Worm (Caenorhabditis elegans) whole organism, late embryonic: ENCODE data around the gene clec-48.

ENCODE experiments used
- C08G9.2 ChIP-seq: sonication (generic microtip); optimal IDR thresholded peaks from 2 replicates; lab custom pipeline; 2016; ENCODE audit warnings: mild to moderate bottlenecking, missing genetic modification characterization, moderate library complexity, missing compliant biosample characterization
- F13H6.1 ChIP-seq: sonication (generic microtip); optimal IDR thresholded peaks from 2 replicates; lab custom pipeline; 2016; ENCODE audit warnings: missing genetic modification characterization, missing compliant biosample characterization
- K02D7.2 ChIP-seq: sonication (generic microtip); optimal IDR thresholded peaks from 2 replicates; lab custom pipeline; 2017; ENCODE audit warnings: mild to moderate bottlenecking, missing genetic modification characterization, missing compliant biosample characterization
- K09A11.1 ChIP-seq: sonication (generic microtip); optimal IDR thresholded peaks from 2 replicates; lab custom pipeline; 2017; ENCODE audit warnings: antibody characterized with exemption, mild to moderate bottlenecking, missing genetic modification characterization, missing compliant biosample characterization; ENCODE audit not compliant: insufficient read depth
- Y22D7AL.16 ChIP-seq: sonication (generic microtip); optimal IDR thresholded peaks from 2 replicates; lab custom pipeline; 2016; ENCODE audit warnings: missing genetic modification characterization, missing compliant biosample characterization
- ama-1 ChIP-seq: fragments of 150-350 bp; optimal IDR thresholded peaks from 2 replicates; lab custom pipeline; 2014
- ceh-14 ChIP-seq: sonication (generic microtip); optimal IDR thresholded peaks from 2 replicates; lab custom pipeline; 2016; ENCODE audit warnings: missing genotype, missing genetic modification characterization, missing compliant biosample characterization
- ceh-18 ChIP-seq: sonication (generic microtip); optimal IDR thresholded peaks from 2 replicates; lab custom pipeline; 2016; ENCODE audit warnings: missing genetic modification characterization, missing compliant biosample characterization
- ceh-19 ChIP-seq: fragments of 200-800 bp; sonication (Bioruptor generic); optimal IDR thresholded peaks from 2 replicates; lab custom pipeline; 2018; ENCODE audit warnings: mild to moderate bottlenecking, missing genetic modification characterization, missing compliant biosample characterization
- ceh-2 ChIP-seq: sonication (generic microtip); optimal IDR thresholded peaks from 2 replicates; lab custom pipeline; 2016; ENCODE audit warnings: missing genotype, missing genetic modification characterization, missing compliant biosample characterization
- ceh-22 ChIP-seq: sonication (generic microtip); optimal IDR thresholded peaks from 2 replicates; lab custom pipeline; 2017; ENCODE audit warnings: missing biosample characterization, missing genetic modification characterization
- ceh-24 ChIP-seq: sonication (generic microtip); optimal IDR thresholded peaks from 2 replicates; lab custom pipeline; 2016; ENCODE audit warnings: mild to moderate bottlenecking, missing genetic modification characterization, missing compliant biosample characterization
- ceh-34 ChIP-seq: sonication (generic microtip); optimal IDR thresholded peaks from 2 replicates; lab custom pipeline; 2016; ENCODE audit warnings: mild to moderate bottlenecking, missing genetic modification characterization, missing compliant biosample characterization
- ceh-45 ChIP-seq: fragments of 200-800 bp; sonication (Bioruptor generic); IDR thresholded peaks from 2 replicates; pipeline ENCODE4 v1.3.6; 2022; ENCODE audit warnings: missing genetic modification reagents, missing genetic modification characterization, missing compliant biosample characterization
- ceh-6 ChIP-seq: fragments of 200-800 bp; sonication (Bioruptor generic); optimal IDR thresholded peaks from 2 replicates; lab custom pipeline; 2018; ENCODE audit warnings: mild to moderate bottlenecking, missing genetic modification characterization, missing compliant biosample characterization
- che-1 ChIP-seq: sonication (generic microtip); optimal IDR thresholded peaks from 2 replicates; lab custom pipeline; 2016; ENCODE audit warnings: mild to moderate bottlenecking, missing genetic modification characterization, missing compliant biosample characterization
- elt-2 ChIP-seq: sonication (generic microtip); optimal IDR thresholded peaks from 2 replicates; lab custom pipeline; 2016; ENCODE audit warnings: missing genetic modification reagents, missing genetic modification characterization, missing compliant biosample characterization
- elt-4 ChIP-seq: sonication (generic microtip); optimal IDR thresholded peaks from 2 replicates; lab custom pipeline; 2016; ENCODE audit warnings: missing genetic modification characterization, missing compliant biosample characterization
- fax-1 ChIP-seq: sonication (generic microtip); optimal IDR thresholded peaks from 2 replicates; lab custom pipeline; 2016; ENCODE audit warnings: missing genotype, missing genetic modification characterization, missing compliant biosample characterization
- fkh-10 ChIP-seq: fragments of 150-350 bp; optimal IDR thresholded peaks from 2 replicates; lab custom pipeline; 2014; ENCODE audit warnings: missing biosample characterization, missing genetic modification reagents, missing genetic modification characterization
- fkh-6 ChIP-seq: sonication (generic microtip); optimal IDR thresholded peaks from 2 replicates; lab custom pipeline; 2016; ENCODE audit warnings: missing genetic modification characterization, missing compliant biosample characterization
- gmeb-2 ChIP-seq: sonication (generic microtip); optimal IDR thresholded peaks from 2 replicates; lab custom pipeline; 2016; ENCODE audit warnings: missing genetic modification characterization, inconsistent platforms, missing compliant biosample characterization
- hlh-13 ChIP-seq: fragments of 200-800 bp; sonication (Bioruptor generic); optimal IDR thresholded peaks from 2 replicates; lab custom pipeline; 2018; ENCODE audit warnings: mild to moderate bottlenecking, missing genetic modification characterization, missing compliant biosample characterization
- hlh-6 ChIP-seq: sonication (generic microtip); optimal IDR thresholded peaks from 2 replicates; lab custom pipeline; 2016; ENCODE audit warnings: missing genotype, missing genetic modification characterization, missing compliant biosample characterization
- lim-6 ChIP-seq: sonication (generic microtip); optimal IDR thresholded peaks from 2 replicates; lab custom pipeline; 2016; ENCODE audit warnings: missing genetic modification characterization, missing compliant biosample characterization
- lin-11 ChIP-seq: fragments of 200-800 bp; sonication (Bioruptor generic); optimal IDR thresholded peaks from 2 replicates; lab custom pipeline; 2018; ENCODE audit warnings: mild to moderate bottlenecking, missing genetic modification characterization, missing compliant biosample characterization
- madf-2 ChIP-seq: sonication (generic microtip); optimal IDR thresholded peaks from 2 replicates; lab custom pipeline; 2017; ENCODE audit warnings: missing genetic modification characterization, missing compliant biosample characterization
- mec-3 ChIP-seq: sonication (generic microtip); optimal IDR thresholded peaks from 2 replicates; lab custom pipeline; 2016; ENCODE audit warnings: borderline replicate concordance, missing genetic modification characterization, missing compliant biosample characterization
- nhr-232 ChIP-seq: sonication (generic microtip); optimal IDR thresholded peaks from 2 replicates; lab custom pipeline; 2016; ENCODE audit warnings: missing genetic modification characterization, missing compliant biosample characterization
- npax-4 ChIP-seq: sonication (generic microtip); optimal IDR thresholded peaks from 2 replicates; lab custom pipeline; 2016; ENCODE audit warnings: missing genetic modification characterization, missing compliant biosample characterization
- pat-9 ChIP-seq: fragments of 200-800 bp; sonication (Bioruptor generic); optimal IDR thresholded peaks from 2 replicates; lab custom pipeline; 2018; ENCODE audit warnings: mild to moderate bottlenecking, missing genetic modification characterization, moderate library complexity, missing compliant biosample characterization
- pros-1 ChIP-seq: fragments of 150-350 bp; optimal IDR thresholded peaks from 2 replicates; lab custom pipeline; 2014; ENCODE audit warnings: missing biosample characterization, missing genetic modification reagents, missing genetic modification characterization
- sdc-2 ChIP-seq: sonication (generic microtip); optimal IDR thresholded peaks from 2 replicates; lab custom pipeline; 2016; ENCODE audit warnings: missing genotype, missing genetic modification characterization, missing compliant biosample characterization
- sox-4 ChIP-seq: sonication (generic microtip); optimal IDR thresholded peaks from 2 replicates; lab custom pipeline; 2017; ENCODE audit warnings: mild to moderate bottlenecking, missing genetic modification characterization, inconsistent platforms, missing compliant biosample characterization
- syd-9 ChIP-seq: sonication (generic microtip); optimal IDR thresholded peaks from 2 replicates; lab custom pipeline; 2016; ENCODE audit warnings: mild to moderate bottlenecking, missing genetic modification characterization, moderate library complexity, missing compliant biosample characterization
- tbx-7 ChIP-seq: sonication (generic microtip); optimal IDR thresholded peaks from 2 replicates; lab custom pipeline; 2016; ENCODE audit warnings: missing genotype, missing genetic modification characterization, missing compliant biosample characterization
- unc-3 ChIP-seq, 2 experiments: fragments of 200-800 bp in 1 of 2; sonication (Bioruptor generic) in 1 of 2; sonication (generic microtip) in 1 of 2; conservative IDR thresholded peaks in 1 of 2; optimal IDR thresholded peaks in 1 of 2; 2 replicates each; pipeline versions ENCODE4 v1.3.6 to Lab custom; 2016 to 2022; ENCODE audit warnings: missing compliant biosample characterization in 2 of 2, missing genetic modification characterization in 2 of 2, missing genetic modification reagents in 1 of 2
- unc-86 ChIP-seq: sonication (generic microtip); optimal IDR thresholded peaks from 2 replicates; lab custom pipeline; 2016; ENCODE audit warnings: missing genetic modification characterization, missing compliant biosample characterization
- zip-5 ChIP-seq: sonication (generic microtip); optimal IDR thresholded peaks from 2 replicates; lab custom pipeline; 2016; ENCODE audit warnings: missing genetic modification characterization, missing compliant biosample characterization

clec-48 gene

DNA sequence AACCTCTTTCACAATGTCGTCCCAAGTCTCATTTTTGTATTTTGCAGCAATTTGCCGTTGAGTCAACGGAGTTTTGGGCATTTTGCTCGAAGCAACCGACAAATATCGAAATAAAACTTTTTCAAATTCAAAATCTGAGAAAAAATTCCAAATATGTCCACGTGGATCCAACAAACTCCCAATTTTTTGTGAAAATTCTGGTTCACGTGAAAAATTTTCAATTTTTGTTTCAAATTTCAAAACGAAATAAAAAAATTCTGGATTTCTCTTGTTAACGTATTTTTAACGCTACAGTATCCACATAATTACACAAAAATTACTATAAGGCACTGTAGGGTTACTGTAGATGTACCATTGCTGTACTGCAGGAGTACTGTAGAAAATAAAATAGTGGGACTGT lies 3.4 kb downstream of the clec-48 start, which contains the start of gene C14A6.13 (continued):
- TF ChIP-seq ceh-6 (GFP tag; lab: Kevin White, UChicago): no peak

- TF ChIP-seq ceh-45 (GFP tag; lab: Robert Waterston, UW) (no peak), lin-11 (tag; lab: Kevin White, UChicago) (no peak), nhr-232 (no peak), zip-5 (no peak), ceh-6 (GFP tag; lab: Kevin White, UChicago) (no peak), elt-4 (tag; lab: Kevin White, UChicago) (no peak), hlh-13 (GFP tag; lab: Kevin White, UChicago) (no peak), syd-9 (no peak), npax-4 (tag; lab: Kevin White, UChicago) (no peak), Y22D7AL.16 (no peak), elt-2 (tag; lab: Kevin White, UChicago) (no peak), F13H6.1 (tag; lab: Kevin White, UChicago) (no peak), ceh-34 (tag; lab: Kevin White, UChicago) (no peak)
Observed at ce11 chrV:18162568-18162967, 4.7 kb downstream of the clec-48 start, which contains the start of gene C14A6.12. C14A6.12 (minus strand) TSS chrV:18162668.

DNA sequence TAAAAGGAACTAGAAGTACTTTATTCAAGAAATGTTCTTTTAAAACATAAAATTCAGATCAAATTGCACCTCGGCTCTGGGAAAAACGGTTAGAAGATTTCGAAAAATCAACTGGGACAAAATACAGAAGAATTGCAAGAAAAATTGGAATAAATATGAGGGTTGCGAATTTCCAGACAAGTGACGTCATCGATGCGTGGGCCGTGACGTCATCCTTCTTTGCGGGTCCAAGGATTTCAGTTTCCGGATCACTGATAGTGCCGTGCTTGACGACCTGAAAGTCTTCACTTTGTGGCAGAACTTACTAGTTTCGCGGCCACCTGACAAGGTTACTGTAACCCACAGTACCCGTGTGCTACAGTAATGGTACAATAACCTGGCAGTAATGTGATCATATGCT lies 5.6 kb downstream of the clec-48 start:
- TF ChIP-seq ama-1 (lab: Kevin White, UChicago) (no peak), sdc-2 (no peak), ceh-14 (tag; lab: Kevin White, UChicago) (no peak), K09A11.1 (tag; lab: Kevin White, UChicago) (no peak), K02D7.2 (tag; lab: Kevin White, UChicago) (no peak), ceh-24 (no peak), che-1 (tag; lab: Kevin White, UChicago) (no peak), gmeb-2 (no peak), unc-3 (GFP tag; conservative IDR thresholded peaks at IDR 0.05; lab: Robert Waterston, UW) (no peak), unc-3 (tag; optimal IDR thresholded peaks at IDR 0.05; lab: Kevin White, UChicago) (no peak), hlh-6 (no peak), ceh-2 (tag; lab: Kevin White, UChicago) (no peak), syd-9 (no peak), fkh-6 (no peak), C08G9.2 (no peak), elt-4 (tag; lab: Kevin White, UChicago) (no peak), pat-9 (tag; lab: Kevin White, UChicago) (no peak), ceh-18 (no peak)

DNA sequence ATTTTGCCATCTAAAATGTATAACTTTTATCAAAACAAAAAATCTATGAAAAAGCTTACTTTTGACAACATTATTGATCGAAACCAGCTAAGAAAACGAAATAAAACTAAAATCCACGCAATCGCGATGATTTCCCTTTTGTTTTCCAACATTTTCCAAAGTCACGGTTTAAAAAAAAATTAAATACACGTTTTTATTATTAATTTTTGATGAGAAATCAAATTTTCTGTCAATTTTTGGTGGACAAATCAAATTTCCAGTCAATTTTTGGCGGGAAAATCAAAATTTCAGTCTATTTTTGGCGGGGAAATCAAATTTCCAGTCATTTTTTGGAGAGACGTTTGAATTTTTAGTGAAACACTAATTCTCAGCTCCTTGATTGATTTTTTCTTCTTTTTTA lies 6.9 kb downstream of the clec-48 start, which contains the start of gene C14A6.5:
C14A6.5 (minus strand) TSS at position 101 of the 400 bp plus-strand sequence.
- no peak for TF ChIP-seq ceh-19 (GFP tag; lab: Kevin White, UChicago)
- no peak for TF ChIP-seq fax-1 (tag; lab: Kevin White, UChicago)
- TF ChIP-seq pat-9 (tag; lab: Kevin White, UChicago): no peak
- TF ChIP-seq mec-3 (tag; lab: Kevin White, UChicago): no peak
- TF ChIP-seq sox-4 (tag; lab: Kevin White, UChicago): no peak
- TF ChIP-seq lim-6 (tag; lab: Kevin White, UChicago): no peak
- TF ChIP-seq ceh-45 (GFP tag; lab: Robert Waterston, UW): no peak
- no peak for TF ChIP-seq tbx-7 (tag; lab: Kevin White, UChicago)
- no peak for TF ChIP-seq gmeb-2
- no peak for TF ChIP-seq ceh-14 (tag; lab: Kevin White, UChicago)
- TF ChIP-seq fkh-6: no peak

DNA sequence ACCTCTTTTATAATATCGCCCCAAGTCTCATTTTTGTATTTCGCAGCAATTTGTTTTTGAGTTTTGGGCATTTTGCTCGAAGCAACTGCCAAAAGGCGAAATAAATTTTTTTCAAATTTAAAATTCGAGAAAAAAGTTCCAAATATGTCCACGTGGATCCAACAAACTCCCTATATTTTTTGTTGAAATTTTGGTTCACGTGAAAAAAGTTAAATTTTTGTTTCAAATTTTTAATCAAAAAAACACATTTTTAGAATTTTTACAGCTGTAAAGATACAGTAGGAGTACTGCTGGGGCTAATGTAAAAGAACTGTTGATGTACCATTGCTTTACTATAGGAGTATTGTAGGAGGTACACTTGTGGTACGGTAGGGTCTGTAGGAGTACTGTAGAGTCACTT lies 9.3 kb downstream of the clec-48 start, which contains the start of gene C14A6.6:
C14A6.6 (minus strand) TSS at position 101 of the 400 bp plus-strand sequence.
- TF ChIP-seq unc-86 (no peak), pros-1 (no peak), ceh-2 (tag; lab: Kevin White, UChicago) (no peak), ceh-18 (no peak), ceh-22 (no peak), madf-2 (tag; lab: Kevin White, UChicago) (no peak), hlh-13 (GFP tag; lab: Kevin White, UChicago) (no peak), unc-3 (GFP tag; conservative IDR thresholded peaks at IDR 0.05; lab: Robert Waterston, UW) (no peak), unc-3 (tag; optimal IDR thresholded peaks at IDR 0.05; lab: Kevin White, UChicago) (no peak), fkh-10 (GFP tag; lab: Kevin White, UChicago) (no peak)
